Worm (Caenorhabditis elegans): ENCODE measurements around the gene C04C3.14.

- no peak for TF ChIP-seq klf-2 (GFP tag; conservative IDR thresholded peaks at IDR 0.05)
- no peak for TF ChIP-seq ztf-23 (GFP tag; IDR thresholded peaks at IDR 0.05)
- no peak for TF ChIP-seq flt-1 (GFP tag; IDR thresholded peaks at IDR 0.05)
- no peak for TF ChIP-seq cog-1 (tag; optimal IDR thresholded peaks at IDR 0.05)
- no peak for TF ChIP-seq ref-1 (GFP tag; conservative IDR thresholded peaks at IDR 0.05)
- TF ChIP-seq T22C8.4 (GFP tag; IDR thresholded peaks at IDR 0.05), result no peak
- TF ChIP-seq tab-1 (GFP tag; IDR thresholded peaks at IDR 0.05), result 0 out of 2 replicates have a peak, but pooled peaks have one; percentile 41
Observed at ce11 chrIV:3399015-3399722, 3.5 kb downstream of the C04C3.14 start, which contains the start of the genes dyf-3 and pdhb-1.

All from whole organism, midembryonic.